Fruit fly (Drosophila melanogaster) whole organism, embryonic: Measurements from ENCODE around the gene Ir67c.

ENCODE experiments used
- Aef1 ChIP-seq: fragments of 200-800 bp; sonication (Bioruptor generic); IDR thresholded peaks from 3 replicates; pipeline ENCODE4 v1.3.6; 2022; ENCODE audit warnings: missing biosample characterization, missing genetic modification characterization
- B-H1 ChIP-seq: fragments of 200-800 bp; sonication (Bioruptor generic); IDR thresholded peaks from 3 replicates; pipeline ENCODE4 v1.3.6; 2022; ENCODE audit warnings: missing biosample characterization, missing genetic modification characterization
- CG10209 ChIP-seq: fragments of 200-800 bp; sonication (Bioruptor generic); optimal IDR thresholded peaks from 3 replicates; lab custom pipeline; 2017; ENCODE audit warnings: missing biosample characterization, mild to moderate bottlenecking, missing genetic modification characterization, missing genetic modification reagents
- CG1024 ChIP-seq: fragments of 200-800 bp; sonication (Bioruptor generic); IDR thresholded peaks from 2 replicates; pipeline ENCODE4 v1.3.6; 2022; ENCODE audit warnings: missing biosample characterization, missing genetic modification characterization
- CG10267 ChIP-seq: fragments of 200-800 bp; sonication (Bioruptor generic); optimal IDR thresholded peaks from 2 replicates; lab custom pipeline; 2018; ENCODE audit warnings: missing biosample characterization, mild to moderate bottlenecking, missing genetic modification characterization, moderate library complexity
- CG10366 ChIP-seq: fragments of 200-800 bp; sonication (Bioruptor generic); IDR thresholded peaks from 2 replicates; pipeline ENCODE4 v1.3.6; 2022; ENCODE audit warnings: missing biosample characterization, missing genetic modification characterization
- CG13424 ChIP-seq: fragments of 200-800 bp; sonication (Bioruptor generic); optimal IDR thresholded peaks from 2 replicates; lab custom pipeline; 2019; ENCODE audit warnings: missing biosample characterization, mild to moderate bottlenecking, missing genetic modification characterization, moderate library complexity
- CG13894 ChIP-seq: fragments of 200-800 bp; sonication (Bioruptor generic); optimal IDR thresholded peaks from 3 replicates; lab custom pipeline; 2018; ENCODE audit warnings: missing biosample characterization, mild to moderate bottlenecking, missing genetic modification characterization, moderate library complexity
- CG14050 ChIP-seq: fragments of 200-800 bp; sonication (Bioruptor generic); IDR thresholded peaks from 3 replicates; pipeline ENCODE4 v1.3.6; 2022; ENCODE audit warnings: missing biosample characterization, missing genetic modification characterization
- CG14710 ChIP-seq: fragments of 200-800 bp; sonication (Bioruptor generic); optimal IDR thresholded peaks from 3 replicates; lab custom pipeline; 2019; ENCODE audit warnings: missing biosample characterization, mild to moderate bottlenecking, missing genetic modification characterization, moderate library complexity
- CG1529 ChIP-seq: fragments of 200-800 bp; sonication (Bioruptor generic); optimal IDR thresholded peaks from 3 replicates; lab custom pipeline; 2018; ENCODE audit warnings: missing biosample characterization, missing genetic modification characterization
- CG1602 ChIP-seq: fragments of 200-800 bp; sonication (Bioruptor generic); optimal IDR thresholded peaks from 3 replicates; lab custom pipeline; 2016; ENCODE audit warnings: missing biosample characterization, missing genetic modification characterization
- CG1603 ChIP-seq: fragments of 200-800 bp; sonication (Bioruptor generic); optimal IDR thresholded peaks from 2 replicates; lab custom pipeline; 2019; ENCODE audit warnings: missing biosample characterization, mild to moderate bottlenecking, missing genetic modification characterization, moderate library complexity
- CG17802 ChIP-seq: fragments of 200-800 bp; sonication (Bioruptor generic); optimal IDR thresholded peaks from 2 replicates; lab custom pipeline; 2018; ENCODE audit warnings: missing biosample characterization, mild to moderate bottlenecking, missing genetic modification characterization, moderate library complexity
- CG18262 ChIP-seq: fragments of 200-800 bp; optimal IDR thresholded peaks from 3 replicates; lab custom pipeline; 2019; ENCODE audit warnings: missing biosample characterization, mild to moderate bottlenecking, missing genetic modification characterization, moderate library complexity
- CG1832 ChIP-seq: fragments of 200-800 bp; sonication (Bioruptor generic); optimal IDR thresholded peaks from 2 replicates; lab custom pipeline; 2017; ENCODE audit warnings: missing biosample characterization, mild to moderate bottlenecking, missing genetic modification characterization, inconsistent platforms
- CG31365 ChIP-seq: fragments of 200-800 bp; sonication (Bioruptor generic); optimal IDR thresholded peaks from 2 replicates; lab custom pipeline; 2018; ENCODE audit warnings: missing biosample characterization, mild to moderate bottlenecking, missing genetic modification characterization
- CG3407 ChIP-seq: fragments of 200-800 bp; sonication (Bioruptor generic); optimal IDR thresholded peaks from 2 replicates; lab custom pipeline; 2018; ENCODE audit warnings: missing biosample characterization, mild to moderate bottlenecking, missing genetic modification characterization
- CG3838 ChIP-seq: fragments of 200-800 bp; sonication (Bioruptor generic); optimal IDR thresholded peaks from 3 replicates; lab custom pipeline; 2016; ENCODE audit warnings: missing biosample characterization, missing genetic modification characterization
- CG4617 ChIP-seq: fragments of 200-800 bp; sonication (Bioruptor generic); optimal IDR thresholded peaks from 3 replicates; lab custom pipeline; 2016; ENCODE audit warnings: missing biosample characterization, missing genetic modification characterization, borderline replicate concordance
- CG4820 ChIP-seq: fragments of 200-800 bp; sonication (Bioruptor generic); optimal IDR thresholded peaks from 3 replicates; lab custom pipeline; 2016; ENCODE audit warnings: missing biosample characterization, missing genetic modification characterization
- CG4854 ChIP-seq: fragments of 200-800 bp; sonication (Bioruptor generic); optimal IDR thresholded peaks from 2 replicates; lab custom pipeline; 2016; ENCODE audit warnings: missing biosample characterization, missing genetic modification characterization, inconsistent platforms
- CG5245 ChIP-seq: fragments of 200-800 bp; sonication (Bioruptor generic); optimal IDR thresholded peaks from 3 replicates; lab custom pipeline; 2016; ENCODE audit warnings: missing biosample characterization, missing genetic modification characterization
- CG7839 ChIP-seq: fragments of 200-800 bp; sonication (Bioruptor generic); optimal IDR thresholded peaks from 3 replicates; lab custom pipeline; 2018; ENCODE audit warnings: missing biosample characterization, mild to moderate bottlenecking, missing genetic modification characterization, moderate library complexity
- CG8765 ChIP-seq: fragments of 200-800 bp; sonication (Bioruptor generic); IDR thresholded peaks from 2 replicates; pipeline ENCODE4 v1.3.6; 2022; ENCODE audit warnings: missing biosample characterization, missing genetic modification characterization
- CG9876 ChIP-seq: fragments of 200-800 bp; sonication (Bioruptor generic); optimal IDR thresholded peaks from 2 replicates; lab custom pipeline; 2016; ENCODE audit warnings: missing biosample characterization, missing genetic modification characterization
- Chrac-16 ChIP-seq: fragments of 200-800 bp; sonication (Bioruptor generic); optimal IDR thresholded peaks from 3 replicates; lab custom pipeline; 2016; ENCODE audit warnings: missing biosample characterization, missing genetic modification characterization
- Elba2 ChIP-seq: fragments of 200-800 bp; sonication (Bioruptor generic); optimal IDR thresholded peaks from 3 replicates; lab custom pipeline; 2016; ENCODE audit warnings: missing biosample characterization, missing genetic modification characterization
- Hr3 ChIP-seq: fragments of 200-800 bp; sonication (Bioruptor generic); optimal IDR thresholded peaks from 3 replicates; lab custom pipeline; 2016; ENCODE audit warnings: missing biosample characterization, missing genetic modification characterization
- Taf1 ChIP-seq: fragments of 200-800 bp; sonication (Bioruptor generic); IDR thresholded peaks from 2 replicates; pipeline ENCODE4 v1.3.6; 2022; ENCODE audit warnings: missing biosample characterization, missing genetic modification characterization
- YL-1 ChIP-seq: fragments of 200-800 bp; sonication (Bioruptor generic); optimal IDR thresholded peaks from 3 replicates; lab custom pipeline; 2017; ENCODE audit warnings: missing biosample characterization, mild to moderate bottlenecking, missing genetic modification characterization
- ara ChIP-seq: fragments of 200-800 bp; sonication (Bioruptor generic); IDR thresholded peaks from 2 replicates; pipeline ENCODE4 v1.3.6; 2022; ENCODE audit warnings: missing biosample characterization, missing genetic modification characterization
- cas ChIP-seq: fragments of 200-800 bp; sonication (Bioruptor generic); IDR thresholded peaks from 2 replicates; pipeline ENCODE4 v1.3.6; 2022; ENCODE audit warnings: missing biosample characterization, missing genetic modification characterization
- ci ChIP-seq: fragments of 200-800 bp; sonication (Bioruptor generic); IDR thresholded peaks from 3 replicates; pipeline ENCODE4 v1.3.6; 2022; ENCODE audit warnings: missing biosample characterization, missing genetic modification characterization
- gcm ChIP-seq: fragments of 200-800 bp; sonication (Bioruptor generic); optimal IDR thresholded peaks from 2 replicates; lab custom pipeline; 2019; ENCODE audit warnings: missing biosample characterization, mild to moderate bottlenecking, missing genetic modification characterization, moderate library complexity
- gem ChIP-seq: fragments of 200-800 bp; sonication (Bioruptor generic); optimal IDR thresholded peaks from 2 replicates; lab custom pipeline; 2019; ENCODE audit warnings: missing biosample characterization, mild to moderate bottlenecking, missing genetic modification characterization, moderate library complexity
- grau ChIP-seq: fragments of 200-800 bp; optimal IDR thresholded peaks from 3 replicates; lab custom pipeline; 2019; ENCODE audit warnings: missing biosample characterization, mild to moderate bottlenecking, missing genetic modification characterization, moderate library complexity
- gsb-n ChIP-seq: fragments of 200-800 bp; sonication (Bioruptor generic); optimal IDR thresholded peaks from 3 replicates; lab custom pipeline; 2018; ENCODE audit warnings: missing biosample characterization, mild to moderate bottlenecking, missing genetic modification characterization
- gt ChIP-seq: fragments of 200-800 bp; sonication (Bioruptor generic); IDR thresholded peaks from 2 replicates; pipeline ENCODE4 v1.3.6; 2022; ENCODE audit warnings: missing biosample characterization, missing genetic modification characterization
- hkb ChIP-seq, 2 experiments: fragments of 200-800 bp in 1 of 2; fragments of >200 bp in 1 of 2; sonication (Bioruptor generic) in 1 of 2; IDR thresholded peaks in 1 of 2; optimal IDR thresholded peaks in 1 of 2; 2 replicates each; pipeline versions ENCODE4 v1.3.6 to Lab custom; 2017 to 2022; ENCODE audit warnings: missing biosample characterization in 1 of 2, missing genetic modification characterization in 1 of 2
- ind ChIP-seq: fragments of 200-800 bp; sonication (Bioruptor generic); optimal IDR thresholded peaks from 3 replicates; lab custom pipeline; 2016; ENCODE audit warnings: missing biosample characterization, missing genetic modification characterization
- inv ChIP-seq: fragments of 200-800 bp; sonication (Bioruptor generic); IDR thresholded peaks from 2 replicates; pipeline ENCODE4 v1.3.6; 2022; ENCODE audit warnings: missing biosample characterization, missing genetic modification characterization; ENCODE audit not compliant: partially characterized antibody
- ken ChIP-seq: fragments of 200-800 bp; sonication (Bioruptor generic); IDR thresholded peaks from 3 replicates; pipeline ENCODE4 v1.3.6; 2022; ENCODE audit warnings: missing biosample characterization, missing genetic modification characterization
- lmd ChIP-seq: fragments of 200-800 bp; sonication (Bioruptor generic); IDR thresholded peaks from 2 replicates; pipeline ENCODE4 v1.3.6; 2022; ENCODE audit warnings: missing biosample characterization, missing genetic modification characterization
- phol ChIP-seq: fragments of 200-800 bp; sonication (Bioruptor generic); optimal IDR thresholded peaks from 3 replicates; lab custom pipeline; 2018; ENCODE audit warnings: missing biosample characterization, mild to moderate bottlenecking, missing genetic modification characterization, moderate library complexity
- row ChIP-seq: fragments of 200-800 bp; sonication (Bioruptor generic); IDR thresholded peaks from 3 replicates; pipeline ENCODE4 v1.3.6; 2022; ENCODE audit warnings: missing biosample characterization, missing genetic modification characterization
- sd ChIP-seq: fragments of 200-800 bp; sonication (Bioruptor generic); optimal IDR thresholded peaks from 3 replicates; lab custom pipeline; 2018; ENCODE audit warnings: missing biosample characterization, mild to moderate bottlenecking, missing genetic modification characterization, moderate library complexity
- sens ChIP-seq: fragments of 200-800 bp; sonication (Bioruptor generic); peaks from one replicate; lab custom pipeline; 2016; ENCODE audit warnings: missing biosample characterization, missing genetic modification characterization
- seq ChIP-seq: fragments of 200-800 bp; sonication (Bioruptor generic); IDR thresholded peaks from 2 replicates; pipeline ENCODE4 v1.3.6; 2022; ENCODE audit warnings: missing biosample characterization, missing genetic modification characterization
- stwl ChIP-seq: fragments of 200-800 bp; sonication (Bioruptor generic); optimal IDR thresholded peaks from 3 replicates; lab custom pipeline; 2018; ENCODE audit warnings: missing biosample characterization, mild to moderate bottlenecking, missing genetic modification characterization, moderate library complexity

Gene Ir67c

DNA sequence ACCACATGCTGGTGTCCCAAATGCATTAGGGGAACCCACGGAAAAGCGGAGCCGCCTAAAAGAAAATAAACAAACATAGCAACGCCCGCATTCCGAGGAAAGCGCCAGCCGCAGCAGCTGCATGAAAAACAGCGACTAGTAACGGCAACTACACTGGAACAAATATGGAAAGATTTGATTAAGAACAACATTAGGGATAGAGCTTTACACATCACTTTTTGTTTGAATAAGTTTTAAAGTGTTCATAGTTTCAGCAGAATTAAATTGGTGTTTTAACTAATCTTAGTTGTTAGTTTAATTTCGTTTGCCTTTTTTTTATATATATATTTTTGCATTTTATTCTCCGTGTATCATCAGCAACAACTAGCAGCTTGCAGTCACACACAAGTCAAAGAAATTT is 5.9 kb downstream of the Ir67c start (continued):
- TF ChIP-seq CG9876 (no peak), B-H1 (0 out of 3 replicates have a peak, but pooled peaks have one; percentile 24), ind (GFP tag; lab: Kevin White, UChicago) (peak; percentile 27), CG13424 (tag; lab: Kevin White, UChicago) (peak; percentile 56), CG4617 (no peak), CG1832 (GFP tag; lab: Kevin White, UChicago) (no peak), CG14710 (peak; percentile 37), Hr3 (peak; percentile 22), seq (GFP tag; lab: Robert Waterston, UW) (no peak), ci (GFP tag; lab: Robert Waterston, UW) (peak; percentile 69; the same call in 2 of the 3 replicates), CG18262 (peak; percentile 47), stwl (tag; lab: Kevin White, UChicago) (no peak), grau (tag; lab: Kevin White, UChicago) (peak; percentile 51), phol (tag; lab: Kevin White, UChicago) (peak; percentile 70), ken (peak; percentile 38; the same call in 1 of the 3 replicates), Taf1 (GFP tag; lab: Robert Waterston, UW) (no peak), CG1603 (tag; lab: Kevin White, UChicago) (peak; percentile 0), sd (tag; lab: Kevin White, UChicago) (peak; percentile 76), CG10267 (tag; lab: Kevin White, UChicago) (peak; percentile 30), cas (GFP tag; lab: Robert Waterston, UW) (no peak), CG31365 (tag; lab: Kevin White, UChicago) (no peak), CG10366 (GFP tag; lab: Robert Waterston, UW) (peak; percentile 53; the same call in 1 of the 2 replicates), CG13894 (tag; lab: Kevin White, UChicago) (no peak), Aef1 (GFP tag; lab: Robert Waterston, UW) (no peak), gsb-n (tag; lab: Kevin White, UChicago) (peak; percentile 52), CG1024 (peak; percentile 52; the same call in 1 of the 2 replicates), Chrac-16 (peak; percentile 3), CG3838 (GFP tag; lab: Kevin White, UChicago) (no peak), CG10209 (GFP tag; lab: Kevin White, UChicago) (peak; percentile 32), Elba2 (GFP tag; lab: Kevin White, UChicago) (no peak), CG14050 (GFP tag; lab: Robert Waterston, UW) (0 out of 3 replicates have a peak, but pooled peaks have one; percentile 14), CG5245 (GFP tag; lab: Kevin White, UChicago) (peak; percentile 7), ara (peak; percentile 19; the same call in 1 of the 2 replicates), row (GFP tag; lab: Robert Waterston, UW) (peak; percentile 48; the same call in 2 of the 3 replicates), CG3407 (GFP tag; lab: Kevin White, UChicago) (peak; percentile 40), CG1602 (GFP tag; lab: Kevin White, UChicago) (peak; percentile 31), gcm (GFP tag; lab: Kevin White, UChicago) (peak; percentile 74), lmd (peak; percentile 43; the same call in 1 of the 2 replicates), hkb (optimal IDR thresholded peaks at IDR 0.05; lab: Kevin White, UChicago) (no peak), hkb (GFP tag; IDR thresholded peaks at IDR 0.05; lab: Robert Waterston, UW) (peak; percentile 53; the same call in 1 of the 2 replicates), CG17802 (peak; percentile 28), CG4854 (GFP tag; lab: Kevin White, UChicago) (no peak), sens (GFP tag; lab: Kevin White, UChicago) (peak; percentile 91), CG7839 (tag; lab: Kevin White, UChicago) (peak; percentile 48), gem (tag; lab: Kevin White, UChicago) (peak; percentile 79), CG4820 (GFP tag; lab: Kevin White, UChicago) (peak; percentile 26), CG8765 (GFP tag; lab: Robert Waterston, UW) (no peak), CG1529 (GFP tag; lab: Kevin White, UChicago) (peak; percentile 61), YL-1 (GFP tag; lab: Kevin White, UChicago) (no peak), gt (GFP tag; lab: Robert Waterston, UW) (0 out of 2 replicates have a peak, but pooled peaks have one; percentile 14), inv (GFP tag; lab: Robert Waterston, UW) (no peak)
